Fruit fly (Drosophila melanogaster) whole organism, embryonic: Measurements from ENCODE around the gene Vha55.

ENCODE experiments used
- ATbp ChIP-seq: fragments of 200-800 bp; sonication (Bioruptor generic); optimal IDR thresholded peaks from 2 replicates; lab custom pipeline; 2017; ENCODE audit warnings: missing biosample characterization, mild to moderate bottlenecking, missing genetic modification characterization, missing genetic modification reagents
- CG10267 ChIP-seq: fragments of 200-800 bp; sonication (Bioruptor generic); optimal IDR thresholded peaks from 2 replicates; lab custom pipeline; 2018; ENCODE audit warnings: missing biosample characterization, mild to moderate bottlenecking, missing genetic modification characterization, moderate library complexity
- CG12219 ChIP-seq: fragments of 200-800 bp; sonication (Bioruptor generic); optimal IDR thresholded peaks from 3 replicates; lab custom pipeline; 2018; ENCODE audit warnings: missing biosample characterization, mild to moderate bottlenecking, missing genetic modification characterization
- CHES-1-like ChIP-seq: fragments of 200-800 bp; sonication (Bioruptor generic); optimal IDR thresholded peaks from 2 replicates; lab custom pipeline; 2016; ENCODE audit warnings: missing biosample characterization, missing genetic modification characterization
- Hr39 ChIP-seq: fragments of >200 bp; optimal IDR thresholded peaks from 2 replicates; lab custom pipeline; 2017

DNA sequence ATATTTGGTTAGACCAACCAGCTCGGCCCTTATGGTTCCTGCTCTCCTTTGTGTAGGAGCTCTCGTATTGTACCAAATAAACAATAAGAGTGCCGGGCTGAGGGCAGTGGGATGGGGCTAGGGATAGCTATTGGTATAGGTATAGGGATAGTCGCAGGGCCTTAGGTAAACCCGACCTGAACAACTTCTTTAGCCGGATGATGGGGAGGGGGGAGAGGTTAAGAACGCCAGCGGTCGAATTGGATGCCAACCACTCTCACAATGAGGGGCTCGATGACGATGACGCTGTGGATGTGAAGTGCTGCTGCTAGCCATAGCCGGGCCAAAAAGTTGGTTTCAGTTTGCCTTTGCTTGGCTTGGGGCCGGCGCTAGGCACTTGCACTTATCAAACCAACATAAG, 19.7 kb upstream of the Vha55 start:
- TF ChIP-seq CG10267 (tag; lab: Kevin White, UChicago) = no peak
- TF ChIP-seq ATbp (GFP tag; lab: Kevin White, UChicago) = no peak
- TF ChIP-seq CHES-1-like = no peak
- no peak for TF ChIP-seq CG12219 (GFP tag; lab: Kevin White, UChicago)
- TF ChIP-seq Hr39 (lab: Kevin White, UChicago) = no peak
